Worm (Caenorhabditis elegans) whole organism, dauer: ENCODE data around the gene fbxa-12.
"Not testable (repeated sequence)": the region's sequence is repeated elsewhere in the genome, so short reads cannot be mapped to it uniquely, and the experiment has no call there.

ENCODE experiments used
- unc-62 ChIP-seq: sonication (generic microtip); optimal IDR thresholded peaks from 2 replicates; lab custom pipeline; 2017; ENCODE audit warnings: missing biosample characterization, missing genetic modification reagents, missing genetic modification characterization

Gene fbxa-12

DNA sequence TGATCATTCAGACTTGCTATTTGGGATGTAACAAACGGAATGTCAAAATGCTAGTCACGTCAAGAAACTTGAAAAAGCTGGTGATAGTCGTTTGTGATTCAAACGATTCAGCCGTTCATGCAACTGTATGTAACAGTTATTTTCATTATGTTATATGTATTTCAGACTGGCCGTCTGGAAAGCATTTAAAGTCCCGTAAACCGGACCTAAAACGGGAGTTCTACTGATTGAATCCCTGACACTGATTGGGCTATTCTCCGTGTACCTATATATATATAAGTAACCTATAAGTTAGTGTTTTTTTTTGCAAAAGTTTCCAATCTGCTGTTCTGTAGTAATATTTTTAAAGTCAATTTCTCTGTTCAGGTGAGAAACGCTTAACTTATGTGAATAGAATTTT is 24.1 kb downstream of the fbxa-12 start:
- TF ChIP-seq unc-62 (GFP tag; lab: Kevin White, UChicago) = no peak

DNA sequence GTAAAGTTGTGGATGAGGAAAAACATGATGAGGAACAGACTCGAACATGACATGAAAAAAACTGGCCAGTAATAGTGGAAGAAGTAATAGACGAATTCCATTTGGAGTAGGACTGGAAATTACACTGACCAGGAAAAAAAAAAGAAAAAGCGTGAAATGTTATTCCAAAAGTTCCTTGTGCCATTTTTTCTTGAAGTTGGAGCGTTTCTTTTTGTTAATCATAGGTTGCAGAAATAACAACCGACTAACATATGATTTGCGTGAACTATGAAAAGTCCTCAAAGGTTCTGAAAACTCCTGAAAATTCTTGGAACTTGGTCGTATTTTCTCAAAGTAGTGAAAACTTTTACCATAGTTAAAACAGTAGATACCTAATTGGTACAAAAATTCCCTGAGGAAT is 26.2 kb downstream of the fbxa-12 start, which contains the start of gene srd-67:
TSS of gene srd-67 (minus strand) at position 101 of the 400 bp plus-strand sequence.
- TF ChIP-seq unc-62 (GFP tag; lab: Kevin White, UChicago) = no peak

- TF ChIP-seq unc-62 (GFP tag; lab: Kevin White, UChicago) = no peak
Observed at ce11 chrIII:2251348-2251747, 31.8 kb downstream of the fbxa-12 start, which contains the start of gene fbxa-7. Gene fbxa-7, minus strand, starts transcription at chrIII:2251448.

ce11 chrIII:2253027-2253499 is 33.6 kb downstream of the fbxa-12 start, which contains the start of gene fbxa-73:
Gene fbxa-73, plus strand, starts transcription at chrIII:2253449.
- no peak for TF ChIP-seq unc-62 (GFP tag; lab: Kevin White, UChicago)

DNA sequence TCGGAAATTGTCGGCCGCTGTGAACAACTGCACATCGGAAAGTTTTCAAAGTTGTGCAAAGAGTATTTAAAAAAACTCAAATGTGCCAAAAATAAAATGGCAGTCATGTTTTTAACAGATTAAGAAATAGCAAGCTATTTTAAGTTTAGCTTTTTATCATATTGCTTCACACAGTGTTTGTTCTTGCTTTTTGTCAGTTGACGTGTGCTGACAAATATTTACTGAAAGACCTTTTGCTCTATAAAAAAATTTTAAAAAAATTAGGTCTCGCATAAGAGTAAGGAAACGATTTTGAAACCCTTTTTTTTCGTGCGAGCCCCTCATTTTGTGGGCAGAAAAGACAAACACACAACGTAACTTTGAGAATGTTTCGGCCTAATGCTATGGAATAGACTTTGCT is 36.0 kb downstream of the fbxa-12 start, which contains the start of gene fbxa-71:
TSS of gene fbxa-71 (plus strand) at position 301 of the 400 bp plus-strand sequence.
- no peak for TF ChIP-seq unc-62 (GFP tag; lab: Kevin White, UChicago)

DNA sequence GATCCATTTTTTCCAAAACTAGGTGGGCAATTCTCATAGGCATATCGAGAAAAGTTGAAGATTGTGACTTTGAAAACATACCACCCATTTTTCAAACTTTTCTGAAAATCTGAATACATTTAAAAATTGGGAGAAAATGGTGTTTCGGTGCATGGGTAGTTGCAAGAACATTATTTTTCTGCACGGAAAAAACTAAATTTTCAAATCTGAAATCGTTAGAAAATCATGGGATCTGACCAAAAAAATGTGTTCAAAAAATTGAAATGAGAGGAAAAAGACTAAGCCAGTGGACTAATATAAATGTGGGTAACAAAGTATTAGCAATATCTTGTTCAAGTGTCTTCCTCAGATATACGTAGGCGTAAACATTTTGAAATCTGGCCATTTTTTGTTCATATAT is 39.4 kb downstream of the fbxa-12 start, which contains the start of gene fbxa-43:
TSS of gene fbxa-43 (minus strand) at position 101 of the 400 bp plus-strand sequence.
- TF ChIP-seq unc-62 (GFP tag; lab: Kevin White, UChicago) = no peak

- TF ChIP-seq unc-62 (GFP tag; lab: Kevin White, UChicago) = no peak
Observed at ce11 chrIII:2259329-2259728, 39.8 kb downstream of the fbxa-12 start.

DNA sequence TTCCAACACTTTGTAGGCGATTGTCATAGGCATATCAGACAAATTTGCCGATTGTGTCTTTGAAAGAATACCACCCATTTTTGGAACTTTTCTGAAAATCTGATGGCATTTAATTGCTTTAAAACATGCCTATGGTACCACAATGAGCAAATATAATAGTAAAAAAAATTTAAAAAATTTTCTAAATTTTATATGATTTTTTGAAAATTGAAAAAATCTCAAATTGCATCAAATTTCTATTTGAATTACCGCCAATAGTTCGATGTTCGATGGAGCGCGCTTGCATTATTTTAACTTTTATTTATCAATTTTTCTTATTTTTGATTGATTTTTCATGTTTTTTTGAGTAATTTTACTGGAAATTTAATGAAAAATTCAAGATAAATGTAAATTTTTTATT is 41.8 kb downstream of the fbxa-12 start, which contains the start of gene fbxa-42:
TSS of gene fbxa-42 (minus strand) at position 101 of the 400 bp plus-strand sequence.
- TF ChIP-seq unc-62 (GFP tag; lab: Kevin White, UChicago) = not testable (repeated sequence)

DNA sequence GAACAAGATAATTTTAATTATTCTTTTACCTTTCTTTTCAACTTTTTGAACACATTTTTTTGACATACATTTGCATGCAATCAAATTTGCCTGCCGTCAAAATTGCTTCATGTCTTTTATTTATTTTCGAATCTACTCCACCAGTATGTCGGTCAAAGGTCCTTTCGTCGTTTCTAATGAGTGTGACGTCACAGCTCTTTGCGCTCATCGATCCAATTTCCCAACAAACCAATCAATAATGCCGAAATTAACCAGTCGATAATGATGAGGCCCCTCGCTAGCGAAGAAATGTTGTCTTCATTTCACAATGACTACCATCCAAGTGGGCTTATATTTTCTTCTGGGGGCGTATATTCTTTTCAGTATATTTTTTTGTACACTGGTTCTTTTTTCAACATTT is 43.4 kb downstream of the fbxa-12 start, which contains the start of gene Y54F10BM.6:
TSS of gene Y54F10BM.6 (plus strand) at position 301 of the 400 bp plus-strand sequence.
- no peak for TF ChIP-seq unc-62 (GFP tag; lab: Kevin White, UChicago)

DNA sequence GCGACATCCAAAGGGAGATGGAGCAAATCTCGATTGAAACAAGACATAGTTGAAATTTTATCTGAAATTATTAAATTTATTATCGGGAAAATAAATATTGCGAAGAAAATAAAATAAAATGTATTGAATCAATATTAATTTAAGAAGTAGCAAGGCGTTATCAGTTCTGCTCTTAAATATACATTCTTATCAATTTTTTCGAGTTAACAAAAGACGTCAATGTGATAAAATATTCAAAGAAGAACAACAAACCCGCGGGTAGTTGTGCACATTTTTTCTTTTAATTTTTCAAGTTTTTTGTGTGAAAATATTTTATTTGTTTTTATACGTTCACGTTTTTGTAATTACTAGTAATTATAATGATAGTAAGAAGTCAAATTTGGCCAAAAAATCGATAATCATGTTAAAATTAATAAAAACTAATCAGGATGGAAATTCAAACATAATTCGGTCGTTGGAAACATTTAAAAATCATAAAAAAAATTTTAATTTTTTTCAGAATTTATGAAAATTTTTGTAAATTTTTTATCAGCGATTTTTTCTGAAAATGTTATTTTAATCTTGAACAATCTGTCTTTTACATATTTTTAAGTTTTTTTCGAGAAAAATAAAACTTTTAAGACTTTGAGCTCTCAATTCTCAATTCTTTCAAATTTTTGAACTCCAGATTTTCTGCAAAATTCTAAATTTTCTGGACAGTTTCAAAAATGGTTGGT is 46.6 kb downstream of the fbxa-12 start, which contains the start of gene fbxa-9:
TSS of gene fbxa-9 (plus strand) at position 666 of the 716 bp plus-strand sequence.
- TF ChIP-seq unc-62 (GFP tag; lab: Kevin White, UChicago) = no peak
